ENCODE assay signal across 3 fruit fly cellular contexts in genomic region chr3R:5053611-5054133, dm6.
TF ChIP-seq lines count a peak whose summit lies in the region.

No protein-coding gene starts in this region.

TF ChIP-seq in whole organism, adult, 20 proteins besides CTCF, POLR2A, EP300 and RAD21 (continued from another document):
- TF ChIP-seq Mnt (GFP tag; optimal IDR thresholded peaks at IDR 0.05; lab: Kevin White, UChicago) (no peak), CG33017 (tag; optimal IDR thresholded peaks at IDR 0.05; lab: Kevin White, UChicago) (peak; percentile 27)

TF ChIP-seq in whole organism, embryonic, 481 proteins besides CTCF, POLR2A, EP300 and RAD21 (continued from another document and continues in another):
- TF ChIP-seq dysf (GFP tag; IDR thresholded peaks at IDR 0.05; lab: Robert Waterston, UW): no peak; the same call in 2 of the 3 replicates
- peak; percentile 73; the same call in 1 of the 3 replicates for TF ChIP-seq CG11093 (GFP tag; IDR thresholded peaks at IDR 0.05; lab: Robert Waterston, UW)
- no peak for TF ChIP-seq nmo (GFP tag; optimal IDR thresholded peaks at IDR 0.05; lab: Kevin White, UChicago)
- peak; percentile 78; the same call in 1 of the 2 replicates for TF ChIP-seq CG4360 (GFP tag; IDR thresholded peaks at IDR 0.05; lab: Robert Waterston, UW)
- TF ChIP-seq bcd (GFP tag; optimal IDR thresholded peaks at IDR 0.05; lab: Kevin White, UChicago): peak; percentile 57
- TF ChIP-seq CG11398 (GFP tag; optimal IDR thresholded peaks at IDR 0.05; lab: Kevin White, UChicago): peak; percentile 85
- peak; percentile 63 for TF ChIP-seq CG12104 (GFP tag; optimal IDR thresholded peaks at IDR 0.05; lab: Kevin White, UChicago)
- TF ChIP-seq Usf (GFP tag; optimal IDR thresholded peaks at IDR 0.05; lab: Kevin White, UChicago): no peak
- TF ChIP-seq CG9876 (GFP tag; optimal IDR thresholded peaks at IDR 0.05; lab: Kevin White, UChicago): peak; percentile 54
- TF ChIP-seq Scr (GFP tag; IDR thresholded peaks at IDR 0.05; lab: Robert Waterston, UW; ENCODE audit: partially characterized antibody): no peak
- no peak; the same call in 3 of the 4 replicates for TF ChIP-seq Gug (GFP tag; IDR thresholded peaks at IDR 0.05; lab: Robert Waterston, UW)
- TF ChIP-seq nerfin-2 (GFP tag; IDR thresholded peaks at IDR 0.05; lab: Robert Waterston, UW; ENCODE audit: partially characterized antibody): no peak
- peak; percentile 69 for TF ChIP-seq Sox102F (GFP tag; optimal IDR thresholded peaks at IDR 0.05; lab: Kevin White, UChicago)
- TF ChIP-seq CG3838 (GFP tag; optimal IDR thresholded peaks at IDR 0.05; lab: Kevin White, UChicago): peak; percentile 39
- TF ChIP-seq phol (tag; optimal IDR thresholded peaks at IDR 0.05; lab: Kevin White, UChicago): no peak
- TF ChIP-seq lov (optimal IDR thresholded peaks at IDR 0.05; lab: Kevin White, UChicago): no peak
- TF ChIP-seq lov (GFP tag; IDR thresholded peaks at IDR 0.05; lab: Robert Waterston, UW): peak; percentile 92
- peak; percentile 48 for TF ChIP-seq trem (tag; optimal IDR thresholded peaks at IDR 0.05; lab: Kevin White, UChicago)
- peak; percentile 61 for TF ChIP-seq Max (GFP tag; optimal IDR thresholded peaks at IDR 0.05; lab: Kevin White, UChicago)
- no peak for TF ChIP-seq CG14860 (GFP tag; IDR thresholded peaks at IDR 0.05; lab: Robert Waterston, UW; ENCODE audit: partially characterized antibody)
- TF ChIP-seq CG15011 (GFP tag; optimal IDR thresholded peaks at IDR 0.05; lab: Kevin White, UChicago): peak; percentile 61
- no peak for TF ChIP-seq vfl (GFP tag; optimal IDR thresholded peaks at IDR 0.05; lab: Kevin White, UChicago)
- peak; percentile 40 to 88 for TF ChIP-seq Pdp1 (GFP tag; optimal IDR thresholded peaks at IDR 0.05; lab: Kevin White, UChicago)
- no peak for TF ChIP-seq Neu2 (GFP tag; optimal IDR thresholded peaks at IDR 0.05; lab: Kevin White, UChicago; ENCODE audit: borderline replicate concordance)
- peak; percentile 48 for TF ChIP-seq CG8388 (GFP tag; optimal IDR thresholded peaks at IDR 0.05; lab: Kevin White, UChicago)
- peak; percentile 82 for TF ChIP-seq repo (GFP tag; optimal IDR thresholded peaks at IDR 0.05; lab: Kevin White, UChicago)
- TF ChIP-seq Atf-2 (GFP tag; optimal IDR thresholded peaks at IDR 0.05; lab: Kevin White, UChicago): peak; percentile 61
- TF ChIP-seq CG33557 (GFP tag; optimal IDR thresholded peaks at IDR 0.05; lab: Kevin White, UChicago): peak; percentile 94
- peak; percentile 73 for TF ChIP-seq CG6683 (GFP tag; optimal IDR thresholded peaks at IDR 0.05; lab: Kevin White, UChicago)
- peak; percentile 60 for TF ChIP-seq CG14965 (GFP tag; optimal IDR thresholded peaks at IDR 0.05; lab: Kevin White, UChicago; ENCODE audit: borderline replicate concordance)
- TF ChIP-seq CG8478 (optimal IDR thresholded peaks at IDR 0.05; lab: Kevin White, UChicago): no peak
- peak; percentile 39 for TF ChIP-seq pho (GFP tag; optimal IDR thresholded peaks at IDR 0.05; lab: Kevin White, UChicago)
- peak; percentile 64; the same call in 1 of the 2 replicates for TF ChIP-seq CG11085 (GFP tag; IDR thresholded peaks at IDR 0.05; lab: Robert Waterston, UW)
- TF ChIP-seq Hmr (GFP tag; optimal IDR thresholded peaks at IDR 0.05; lab: Kevin White, UChicago): peak; percentile 70
- peak; percentile 40 for TF ChIP-seq Hsf (GFP tag; optimal IDR thresholded peaks at IDR 0.05; lab: Kevin White, UChicago)
- no peak for TF ChIP-seq CG14667 (GFP tag; IDR thresholded peaks at IDR 0.05; lab: Robert Waterston, UW)
- peak; percentile 80 for TF ChIP-seq Sox100B (GFP tag; optimal IDR thresholded peaks at IDR 0.05; lab: Kevin White, UChicago)
- peak; percentile 65; the same call in 2 of the 3 replicates for TF ChIP-seq sr (GFP tag; IDR thresholded peaks at IDR 0.05; lab: Robert Waterston, UW)
- TF ChIP-seq maf-S (GFP tag; optimal IDR thresholded peaks at IDR 0.05; lab: Kevin White, UChicago): peak; percentile 56
- TF ChIP-seq lola (GFP tag; optimal IDR thresholded peaks at IDR 0.05; lab: Kevin White, UChicago): peak in 1 of 3 experiments; percentile 72
- TF ChIP-seq slp2 (GFP tag; optimal IDR thresholded peaks at IDR 0.05; lab: Kevin White, UChicago): peak; percentile 20
- TF ChIP-seq CrebB (tag; optimal IDR thresholded peaks at IDR 0.05; lab: Kevin White, UChicago): peak; percentile 86
- peak; percentile 76 for TF ChIP-seq Camta (GFP tag; optimal IDR thresholded peaks at IDR 0.05; lab: Kevin White, UChicago)
- TF ChIP-seq C15 (GFP tag; IDR thresholded peaks at IDR 0.05; lab: Robert Waterston, UW): no peak
- TF ChIP-seq corto (GFP tag; optimal IDR thresholded peaks at IDR 0.05; lab: Kevin White, UChicago): no peak
- TF ChIP-seq CG9609 (GFP tag; optimal IDR thresholded peaks at IDR 0.05; lab: Kevin White, UChicago): no peak
- peak; percentile 64 for TF ChIP-seq CG11696 (GFP tag; IDR thresholded peaks at IDR 0.05; lab: Robert Waterston, UW)
- peak; percentile 85 for TF ChIP-seq onecut (GFP tag; IDR thresholded peaks at IDR 0.05; lab: Robert Waterston, UW)
- TF ChIP-seq nau (GFP tag; optimal IDR thresholded peaks at IDR 0.05; lab: Kevin White, UChicago): peak; percentile 91
- no peak for TF ChIP-seq CG13287 (GFP tag; IDR thresholded peaks at IDR 0.05; lab: Robert Waterston, UW; ENCODE audit: partially characterized antibody)
- no peak for TF ChIP-seq Dip3 (GFP tag; optimal IDR thresholded peaks at IDR 0.05; lab: Kevin White, UChicago)
- TF ChIP-seq lbe (GFP tag; optimal IDR thresholded peaks at IDR 0.05; lab: Kevin White, UChicago): no peak
- no peak for TF ChIP-seq Mrtf (GFP tag; IDR thresholded peaks at IDR 0.05; lab: Robert Waterston, UW)
- TF ChIP-seq ac (GFP tag; optimal IDR thresholded peaks at IDR 0.05; lab: Kevin White, UChicago): peak; percentile 80
- TF ChIP-seq CG7357 (GFP tag; IDR thresholded peaks at IDR 0.05; lab: Robert Waterston, UW): no peak
- TF ChIP-seq kah (GFP tag; optimal IDR thresholded peaks at IDR 0.05; lab: Kevin White, UChicago): peak; percentile 53
- peak; percentile 96 for TF ChIP-seq kni (GFP tag; optimal IDR thresholded peaks at IDR 0.05; lab: Kevin White, UChicago)
- no peak for TF ChIP-seq Doc3 (GFP tag; IDR thresholded peaks at IDR 0.05; lab: Robert Waterston, UW; ENCODE audit: partially characterized antibody)
- no peak for TF ChIP-seq br (optimal IDR thresholded peaks at IDR 0.05; lab: Kevin White, UChicago)
- peak; percentile 90 for TF ChIP-seq CG1529 (GFP tag; optimal IDR thresholded peaks at IDR 0.05; lab: Kevin White, UChicago)
- peak; percentile 55 for TF ChIP-seq klu (GFP tag; IDR thresholded peaks at IDR 0.05; lab: Robert Waterston, UW)
- TF ChIP-seq tna (GFP tag; IDR thresholded peaks at IDR 0.05; lab: Robert Waterston, UW; ENCODE audit: partially characterized antibody): no peak
- peak; percentile 70 for TF ChIP-seq Mad (GFP tag; optimal IDR thresholded peaks at IDR 0.05; lab: Kevin White, UChicago)

TF ChIP-seq in whole organism, prepupa, 60 proteins besides CTCF, POLR2A, EP300 and RAD21 (continued from another document):
- peak; percentile 56; the same call in 1 of the 3 replicates for TF ChIP-seq CG6163 (GFP tag; IDR thresholded peaks at IDR 0.05; lab: Robert Waterston, UW)
- peak; percentile 30 for TF ChIP-seq CG6808 (GFP tag; optimal IDR thresholded peaks at IDR 0.05; lab: Kevin White, UChicago)
- no peak for TF ChIP-seq CG15336 (GFP tag; IDR thresholded peaks at IDR 0.05; lab: Robert Waterston, UW)
- peak; percentile 53 to 79 for TF ChIP-seq ss (GFP tag; optimal IDR thresholded peaks at IDR 0.05; lab: Kevin White, UChicago)
- TF ChIP-seq net (GFP tag; optimal IDR thresholded peaks at IDR 0.05; lab: Kevin White, UChicago): peak; percentile 17
- TF ChIP-seq Lpt (GFP tag; optimal IDR thresholded peaks at IDR 0.05; lab: Kevin White, UChicago): peak; percentile 4
- peak; percentile 26 for TF ChIP-seq OdsH (GFP tag; optimal IDR thresholded peaks at IDR 0.05; lab: Kevin White, UChicago)
- no peak for TF ChIP-seq fd85E (GFP tag; optimal IDR thresholded peaks at IDR 0.05; lab: Kevin White, UChicago)
- peak; percentile 24 for TF ChIP-seq Hr38 (GFP tag; optimal IDR thresholded peaks at IDR 0.05; lab: Kevin White, UChicago)
- TF ChIP-seq dsx (GFP tag; optimal IDR thresholded peaks at IDR 0.05; lab: Kevin White, UChicago; ENCODE audit: poor library complexity, severe bottlenecking): peak; percentile 33
- TF ChIP-seq CG4318 (GFP tag; optimal IDR thresholded peaks at IDR 0.05; lab: Kevin White, UChicago): no peak
- TF ChIP-seq CG3919 (GFP tag; optimal IDR thresholded peaks at IDR 0.05; lab: Kevin White, UChicago): peak; percentile 46
- no peak for TF ChIP-seq Hr39 (GFP tag; optimal IDR thresholded peaks at IDR 0.05; lab: Kevin White, UChicago)
- peak; percentile 23 for TF ChIP-seq CG7368 (GFP tag; optimal IDR thresholded peaks at IDR 0.05; lab: Kevin White, UChicago)
- peak; percentile 12 for TF ChIP-seq achi (GFP tag; optimal IDR thresholded peaks at IDR 0.05; lab: Kevin White, UChicago)
- no peak for TF ChIP-seq Sox14 (GFP tag; optimal IDR thresholded peaks at IDR 0.05; lab: Kevin White, UChicago)
- peak; percentile 21 for TF ChIP-seq Ets96B (tag; optimal IDR thresholded peaks at IDR 0.05; lab: Kevin White, UChicago)
- TF ChIP-seq CG10631 (GFP tag; optimal IDR thresholded peaks at IDR 0.05; lab: Kevin White, UChicago): peak; percentile 63
- TF ChIP-seq CG10669 (GFP tag; optimal IDR thresholded peaks at IDR 0.05; lab: Kevin White, UChicago): peak; percentile 60
- peak; percentile 4 for TF ChIP-seq vri (GFP tag; optimal IDR thresholded peaks at IDR 0.05; lab: Kevin White, UChicago)
- TF ChIP-seq acj6 (GFP tag; optimal IDR thresholded peaks at IDR 0.05; lab: Kevin White, UChicago): peak; percentile 36
- peak; percentile 96 for TF ChIP-seq fkh (GFP tag; optimal IDR thresholded peaks at IDR 0.05; lab: Kevin White, UChicago)
- peak; percentile 20 for TF ChIP-seq CG11762 (GFP tag; optimal IDR thresholded peaks at IDR 0.05; lab: Kevin White, UChicago; ENCODE audit: insufficient read depth)
